Fruit fly (Drosophila melanogaster): ENCODE results near the gene CG1677.

DNA sequence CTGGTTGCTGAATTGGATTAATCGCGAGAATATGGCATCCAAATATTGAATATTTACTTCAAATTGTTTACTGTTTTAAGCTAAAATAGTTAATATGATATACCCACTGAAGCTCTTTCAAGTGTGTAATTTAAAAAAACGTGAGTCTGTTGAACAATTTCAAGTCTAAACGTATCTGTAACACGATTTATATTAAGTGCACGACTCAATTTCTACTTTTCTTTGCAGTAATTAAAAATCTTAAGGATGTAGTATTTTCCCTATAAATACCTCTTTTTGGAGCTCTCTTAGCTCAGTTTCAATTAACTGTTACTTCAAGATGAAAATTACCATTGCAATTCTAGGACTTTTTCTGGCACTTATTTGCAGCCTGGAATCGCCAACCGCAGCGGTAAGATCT lies 6.8 kb upstream of the CG1677 start, which contains the start of gene CG42704:
- TF ChIP-seq Hr83 (GFP tag; optimal IDR thresholded peaks at IDR 0.05; ENCODE audit: poor library complexity, severe bottlenecking) (no peak), CG9705 (GFP tag; optimal IDR thresholded peaks at IDR 0.05) (no peak), HLH106 (tag; optimal IDR thresholded peaks at IDR 0.05) (no peak), psq (GFP tag; optimal IDR thresholded peaks at IDR 0.05) (no peak), Hr78 (GFP tag; optimal IDR thresholded peaks at IDR 0.05) (no peak), jim (GFP tag; optimal IDR thresholded peaks at IDR 0.05) (no peak), lola (GFP tag; optimal IDR thresholded peaks at IDR 0.05) (no peak), usp (GFP tag; optimal IDR thresholded peaks at IDR 0.05) (no peak), rgr (GFP tag; optimal IDR thresholded peaks at IDR 0.05) (no peak), Myc (optimal IDR thresholded peaks at IDR 0.05) (no peak), CG32264 (GFP tag; optimal IDR thresholded peaks at IDR 0.05) (no peak), Dif (GFP tag; optimal IDR thresholded peaks at IDR 0.05; ENCODE audit: partially characterized antibody) (no peak), pan (optimal IDR thresholded peaks at IDR 0.05) (no peak)

All from whole organism, wandering third instar larva.